Worm (Caenorhabditis elegans): ENCODE data around the gene K05F1.1.

The K05F1.1 gene

DNA sequence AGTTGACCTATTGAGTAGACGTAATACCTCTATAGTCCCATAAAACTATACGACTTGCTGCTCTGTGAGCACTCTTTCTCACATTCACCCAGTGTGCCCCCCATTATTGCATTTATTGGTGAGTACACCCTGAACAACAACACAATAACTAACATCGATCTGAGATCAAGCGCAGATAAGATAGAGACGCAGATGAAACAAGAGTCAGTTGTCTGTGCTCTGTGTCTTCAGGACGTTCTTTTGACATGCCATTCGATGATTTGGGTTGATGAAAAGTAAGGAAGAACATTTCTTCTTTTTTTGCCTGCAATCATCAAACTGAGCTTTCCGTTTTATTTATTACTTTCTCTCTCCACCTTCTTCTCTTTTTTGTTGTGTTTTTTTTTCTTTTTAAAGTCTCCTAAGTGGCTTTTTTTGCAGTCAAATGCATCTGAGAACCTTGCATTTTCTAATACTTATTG lies 10.8 kb upstream of the K05F1.1 start, which contains the start of gene lect-2 (continued):
- TF ChIP-seq nhr-11 (tag; optimal IDR thresholded peaks at IDR 0.05) (peak; percentile 59), ceh-20 (GFP tag; IDR thresholded peaks at IDR 0.05) (no peak)

DNA sequence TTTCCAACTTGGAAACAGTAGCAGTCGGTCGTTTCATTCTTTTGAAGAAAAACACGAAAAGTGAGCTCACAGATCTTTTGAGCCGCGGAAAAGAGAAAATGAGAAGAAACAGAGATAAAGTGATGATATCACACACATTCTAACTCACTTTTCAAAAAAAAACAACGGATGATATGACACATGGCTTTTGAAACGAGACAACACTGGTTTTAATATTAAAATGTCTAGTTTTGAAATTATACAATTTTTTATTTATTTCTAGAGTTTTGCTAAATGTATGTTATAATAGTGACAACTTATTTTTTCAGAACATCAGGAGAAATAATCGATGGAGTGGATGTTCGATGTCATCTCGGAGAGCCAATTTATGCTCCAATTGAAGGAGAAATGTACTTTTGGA lies 8.7 kb upstream of the K05F1.1 start, which contains the start of gene K05F1.14:
K05F1.14 (minus strand) TSS at position 101 of the 400 bp plus-strand sequence.
- no peak for TF ChIP-seq sdz-12 (GFP tag; optimal IDR thresholded peaks at IDR 0.05)
- TF ChIP-seq jun-1 (tag; optimal IDR thresholded peaks at IDR 0.05), result no peak
- TF ChIP-seq zag-1 (tag; optimal IDR thresholded peaks at IDR 0.05), result no peak
- no peak for TF ChIP-seq nhr-25 (tag; optimal IDR thresholded peaks at IDR 0.05; ENCODE audit: borderline replicate concordance, insufficient read depth)
- TF ChIP-seq aly-2 (tag; optimal IDR thresholded peaks at IDR 0.05), result no peak
- TF ChIP-seq duxl-1 (tag; optimal IDR thresholded peaks at IDR 0.05; ENCODE audit: poor library complexity), result no peak
- TF ChIP-seq tra-1 (GFP tag; IDR thresholded peaks at IDR 0.05), result no peak
- TF ChIP-seq daf-12 (tag; optimal IDR thresholded peaks at IDR 0.05), result no peak
- TF ChIP-seq F37D6.2 (tag; optimal IDR thresholded peaks at IDR 0.05), result no peak
- no peak for TF ChIP-seq mdt-29 (GFP tag; IDR thresholded peaks at IDR 0.05)
- TF ChIP-seq spr-1 (tag; optimal IDR thresholded peaks at IDR 0.05), result no peak

DNA sequence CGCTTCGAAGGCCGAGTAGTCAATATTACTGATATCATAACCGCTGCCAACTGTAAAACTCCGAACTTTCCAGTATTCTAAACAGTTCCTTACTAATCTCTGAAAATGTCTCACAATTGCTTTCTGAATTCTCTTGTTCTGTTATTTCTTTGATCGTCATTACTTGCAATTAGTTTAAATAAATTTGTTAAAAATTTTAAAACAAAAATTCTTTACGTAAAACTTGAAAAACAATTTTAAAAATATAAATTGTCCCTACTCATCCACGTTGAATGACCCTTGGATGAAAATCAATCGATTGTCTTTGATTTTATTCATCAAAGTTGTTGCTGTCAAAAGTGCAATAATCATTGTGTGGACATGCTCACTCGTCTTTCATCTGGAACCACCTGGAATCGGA lies 7.0 kb upstream of the K05F1.1 start, which contains the start of gene acdh-8:
acdh-8 (plus strand) TSS at position 301 of the 400 bp plus-strand sequence.
- TF ChIP-seq egl-27 (tag; optimal IDR thresholded peaks at IDR 0.05), result no peak
- no peak for TF ChIP-seq lin-39 (tag; optimal IDR thresholded peaks at IDR 0.05)
- no peak for TF ChIP-seq lin-15B (tag; optimal IDR thresholded peaks at IDR 0.05)
- no peak for TF ChIP-seq gei-8 (GFP tag; optimal IDR thresholded peaks at IDR 0.05)
- no peak for TF ChIP-seq jun-1 (tag; optimal IDR thresholded peaks at IDR 0.05)
- TF ChIP-seq ztf-7 (tag; optimal IDR thresholded peaks at IDR 0.05), result no peak
- no peak for TF ChIP-seq daf-12 (tag; optimal IDR thresholded peaks at IDR 0.05)
- no peak for TF ChIP-seq php-3 (GFP tag; IDR thresholded peaks at IDR 0.05)
- TF ChIP-seq zfp-3 (GFP tag; conservative IDR thresholded peaks at IDR 0.05), result no peak
- no peak for TF ChIP-seq Y48G9A.11 (GFP tag; IDR thresholded peaks at IDR 0.05)

DNA sequence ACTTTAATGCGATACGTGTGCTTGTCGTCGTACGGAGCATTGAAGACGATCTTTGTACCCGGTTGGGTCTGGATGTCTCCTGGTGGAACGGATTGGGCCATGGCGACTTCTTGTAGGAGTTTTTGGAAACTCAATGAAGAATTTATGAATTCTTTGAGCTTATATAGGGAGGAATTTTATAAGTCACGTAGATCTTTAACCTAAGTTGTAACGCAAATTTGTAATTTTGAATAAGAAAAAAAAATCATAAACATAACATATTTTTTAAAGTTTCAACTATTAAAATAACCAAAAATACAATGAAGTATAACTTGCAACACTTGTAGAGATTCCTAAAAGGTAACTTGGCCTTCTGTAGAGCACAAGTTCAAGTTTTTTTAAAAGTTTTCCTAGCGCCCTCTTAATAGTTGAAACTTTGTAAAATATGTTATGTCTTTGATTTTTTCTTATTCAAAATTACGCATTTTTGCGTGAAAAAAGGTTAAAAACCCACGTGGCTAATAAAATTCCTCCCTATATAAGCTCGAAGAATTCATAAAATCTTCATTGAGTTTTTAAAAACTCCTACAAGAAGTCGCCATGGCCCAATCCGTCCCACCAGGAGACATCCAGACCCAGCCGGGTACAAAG lies 3.7 kb upstream of the K05F1.1 start, which contains the start of the genes msp-63 and msp-142:
msp-63 (minus strand) TSS at position 101 of the 630 bp plus-strand sequence.
msp-142 (plus strand) TSS at position 580 of the 630 bp plus-strand sequence.
- TF ChIP-seq skn-1 (tag; optimal IDR thresholded peaks at IDR 0.05), result no peak

DNA sequence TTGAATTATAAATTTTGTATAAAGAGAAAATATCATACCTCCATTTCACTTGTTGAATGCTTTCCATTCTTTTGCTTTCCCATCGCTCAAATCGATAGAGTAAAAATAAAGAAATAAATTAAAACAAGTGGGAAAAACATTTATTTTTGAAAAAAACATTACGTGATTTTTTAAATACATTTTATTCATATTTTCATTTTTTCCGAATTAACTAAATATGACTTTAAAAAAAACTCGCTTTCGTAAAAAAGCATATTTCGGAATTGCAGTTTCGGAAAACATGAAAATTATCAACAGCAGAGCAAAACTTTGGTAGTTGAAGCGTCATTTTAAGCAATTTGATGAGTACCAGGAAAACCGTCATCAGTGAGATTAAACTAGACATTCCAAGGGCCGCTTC lies 1.6 kb upstream of the K05F1.1 start, which contains the start of gene K05F1.8:
K05F1.8 (minus strand) TSS at position 101 of the 400 bp plus-strand sequence.
- TF ChIP-seq mxl-3 (GFP tag; optimal IDR thresholded peaks at IDR 0.05) (no peak), arid-1 (GFP tag; conservative IDR thresholded peaks at IDR 0.05) (no peak), F49E8.2 (tag; optimal IDR thresholded peaks at IDR 0.05; ENCODE audit: borderline replicate concordance) (no peak), egl-27 (tag; optimal IDR thresholded peaks at IDR 0.05) (no peak), dmd-9 (GFP tag; IDR thresholded peaks at IDR 0.05) (no peak), set-16 (GFP tag; IDR thresholded peaks at IDR 0.05) (no peak), madf-9 (GFP tag; conservative IDR thresholded peaks at IDR 0.05) (no peak), ceh-20 (GFP tag; IDR thresholded peaks at IDR 0.05) (no peak), skn-1 (tag; optimal IDR thresholded peaks at IDR 0.05) (no peak), pqm-1 (tag; optimal IDR thresholded peaks at IDR 0.05) (no peak), zfp-3 (GFP tag; conservative IDR thresholded peaks at IDR 0.05) (no peak), Y5F2A.4 (GFP tag; optimal IDR thresholded peaks at IDR 0.05) (no peak), daf-8 (GFP tag; IDR thresholded peaks at IDR 0.05) (no peak), ztf-7 (tag; optimal IDR thresholded peaks at IDR 0.05) (no peak), lin-39 (tag; optimal IDR thresholded peaks at IDR 0.05) (no peak), Y75B8A.6 (GFP tag; IDR thresholded peaks at IDR 0.05) (no peak), tra-1 (GFP tag; IDR thresholded peaks at IDR 0.05) (no peak), nhr-102 (tag; optimal IDR thresholded peaks at IDR 0.05) (no peak), F44E2.7 (GFP tag; IDR thresholded peaks at IDR 0.05) (no peak)

All from whole organism, L4 larva.